Worm (Caenorhabditis elegans): ENCODE results near the gene Y55B1BL.2.
A peak's percentile ranks its signal among the peaks of the same experiment; 100 is the strongest.

Gene Y55B1BL.2

DNA sequence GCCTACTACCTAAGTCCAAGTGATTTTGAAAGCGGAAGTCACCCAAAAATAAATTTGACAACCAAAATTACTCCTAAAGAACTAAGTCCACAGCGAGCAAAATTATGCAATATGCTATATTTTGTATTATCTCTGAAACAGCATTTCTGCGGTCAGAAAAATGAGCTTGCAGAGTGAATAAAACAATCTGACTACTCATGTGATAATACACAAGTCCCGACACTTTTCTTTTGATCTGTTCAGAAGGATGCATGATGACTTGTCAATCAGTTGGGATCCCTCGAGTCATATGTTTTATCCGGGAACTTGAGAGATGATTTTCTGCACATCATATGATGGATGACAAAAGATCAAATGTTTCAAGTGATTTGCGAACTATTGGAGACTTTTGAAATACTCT is 17.5 kb upstream of the Y55B1BL.2 start:
- TF ChIP-seq hlh-30 (tag; optimal IDR thresholded peaks at IDR 0.05; ENCODE audit: insufficient read depth) (peak; percentile 20), unc-62 (GFP tag; optimal IDR thresholded peaks at IDR 0.05 in 1 of 2) (peak in 1 of 2 experiments; percentile 96), unc-62 (tag; optimal IDR thresholded peaks at IDR 0.05) (no peak), dve-1 (tag; optimal IDR thresholded peaks at IDR 0.05; ENCODE audit: insufficient read depth) (no peak)

DNA sequence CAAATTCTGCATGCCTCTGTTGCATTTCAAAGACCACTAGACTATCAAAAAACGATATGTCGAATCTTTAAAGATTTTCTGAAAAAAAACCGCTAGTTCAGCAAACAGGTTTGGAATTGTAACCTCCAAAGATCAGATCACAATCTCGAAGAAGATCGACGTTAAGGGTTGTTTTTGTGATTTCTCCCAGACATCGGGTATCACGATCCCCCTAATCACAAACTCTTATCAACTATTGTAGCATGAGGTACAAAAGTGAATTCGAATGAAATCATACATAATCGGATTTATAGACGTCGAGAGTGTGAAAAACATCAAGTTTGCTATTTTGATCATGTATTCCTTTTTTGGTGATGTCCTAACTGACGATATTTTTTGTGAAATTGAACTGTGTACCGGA is 1.7 kb upstream of the Y55B1BL.2 start:
- TF ChIP-seq T20F7.1 (GFP tag; optimal IDR thresholded peaks at IDR 0.05), result no peak
- TF ChIP-seq F49E8.2 (tag; optimal IDR thresholded peaks at IDR 0.05; ENCODE audit: borderline replicate concordance), result no peak
- no peak for TF ChIP-seq T26A8.4 (GFP tag; IDR thresholded peaks at IDR 0.05)
- peak; percentile 62 for TF ChIP-seq nhr-28 (tag; optimal IDR thresholded peaks at IDR 0.05)
- TF ChIP-seq F26F4.8 (GFP tag; conservative IDR thresholded peaks at IDR 0.05), result no peak
- TF ChIP-seq hlh-30 (tag; optimal IDR thresholded peaks at IDR 0.05; ENCODE audit: insufficient read depth), result peak; percentile 22

DNA sequence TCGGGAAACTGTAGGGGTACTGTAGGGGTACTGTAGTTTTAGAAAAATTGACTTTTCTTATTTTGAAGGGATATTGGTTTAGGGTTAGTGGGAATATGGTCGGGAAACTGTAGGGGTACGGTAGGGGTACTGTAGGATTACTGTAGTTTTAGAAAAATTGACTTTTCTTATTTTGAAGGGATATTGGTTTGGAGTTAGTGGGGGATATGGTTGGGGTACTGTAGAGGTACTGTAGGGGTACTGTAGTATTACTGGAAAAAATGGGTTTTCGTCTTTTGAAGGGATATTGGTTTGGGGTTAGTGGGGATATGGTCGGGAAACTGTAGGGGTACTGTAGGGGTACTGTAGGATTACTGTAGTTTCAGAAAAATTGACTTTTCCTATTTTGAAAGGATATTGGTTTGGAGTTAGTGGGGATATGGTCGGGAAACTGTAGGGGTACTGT is 12.8 kb downstream of the Y55B1BL.2 start:
- TF ChIP-seq tag-97 (GFP tag; IDR thresholded peaks at IDR 0.05) (0 out of 2 replicates have a peak, but pooled peaks have one; percentile 86), D1046.2 (GFP tag; IDR thresholded peaks at IDR 0.05) (0 out of 2 replicates have a peak, but pooled peaks have one; percentile 38), tra-1 (GFP tag; IDR thresholded peaks at IDR 0.05) (peak; percentile 13; the same call in 1 of the 2 replicates), nhr-42 (GFP tag; IDR thresholded peaks at IDR 0.05) (peak; percentile 64), F26F4.8 (GFP tag; conservative IDR thresholded peaks at IDR 0.05) (peak; percentile 51; the same call in 1 of the 2 replicates), mxl-2 (GFP tag; conservative IDR thresholded peaks at IDR 0.05) (peak; percentile 42; the same call in 1 of the 2 replicates), Y48G9A.11 (GFP tag; IDR thresholded peaks at IDR 0.05) (peak; percentile 66; the same call in 1 of the 2 replicates), madf-5 (GFP tag; IDR thresholded peaks at IDR 0.05) (peak; percentile 43 to 72; a peak in 2 of 4 replicates), daf-8 (GFP tag; IDR thresholded peaks at IDR 0.05) (peak; percentile 63; the same call in 1 of the 2 replicates), arid-1 (GFP tag; conservative IDR thresholded peaks at IDR 0.05) (peak; percentile 59; the same call in 1 of the 2 replicates), php-3 (GFP tag; IDR thresholded peaks at IDR 0.05) (peak; percentile 75; the same call in 1 of the 2 replicates), ceh-20 (GFP tag; IDR thresholded peaks at IDR 0.05) (0 out of 2 replicates have a peak, but pooled peaks have one; percentile 34), saeg-2 (GFP tag; IDR thresholded peaks at IDR 0.05) (peak; percentile 75; the same call in 1 of the 2 replicates), ZK337.2 (GFP tag; IDR thresholded peaks at IDR 0.05) (peak; percentile 64; the same call in 1 of the 2 replicates), dmd-9 (GFP tag; IDR thresholded peaks at IDR 0.05) (peak; percentile 73; the same call in 1 of the 2 replicates), hmg-1.1 (GFP tag; IDR thresholded peaks at IDR 0.05) (peak; percentile 48; the same call in 1 of the 2 replicates)

- no peak for TF ChIP-seq hlh-11 (tag; optimal IDR thresholded peaks at IDR 0.05)
- no peak for TF ChIP-seq lin-38 (GFP tag; IDR thresholded peaks at IDR 0.05)
- TF ChIP-seq ztf-7 (tag; optimal IDR thresholded peaks at IDR 0.05), result no peak
- no peak for TF ChIP-seq nhr-237 (tag; optimal IDR thresholded peaks at IDR 0.05)
- TF ChIP-seq fos-1 (tag; optimal IDR thresholded peaks at IDR 0.05), result no peak
- TF ChIP-seq dpl-1 (GFP tag; optimal IDR thresholded peaks at IDR 0.05), result no peak
These were observed 16.1 kb downstream of the Y55B1BL.2 start, which contains the start of gene stim-1 for ce11 chrIII:418649-419048. Gene stim-1, minus strand, starts transcription at chrIII:418749.

ce11 chrIII:422553-422952 is 20.0 kb downstream of the Y55B1BL.2 start:
- TF ChIP-seq T20F7.1 (GFP tag; optimal IDR thresholded peaks at IDR 0.05) (no peak), mep-1 (tag; optimal IDR thresholded peaks at IDR 0.05) (no peak), aha-1 (tag) (peak; percentile 44), T26A8.4 (GFP tag; IDR thresholded peaks at IDR 0.05) (no peak), zip-2 (tag; optimal IDR thresholded peaks at IDR 0.05) (no peak), nhr-42 (GFP tag; IDR thresholded peaks at IDR 0.05) (no peak), arid-1 (GFP tag; conservative IDR thresholded peaks at IDR 0.05) (no peak), daf-16 (GFP tag; optimal IDR thresholded peaks at IDR 0.05) (no peak), daf-16 (tag; optimal IDR thresholded peaks at IDR 0.05) (peak; percentile 47), zag-1 (tag; optimal IDR thresholded peaks at IDR 0.05) (no peak), nhr-28 (tag; optimal IDR thresholded peaks at IDR 0.05) (peak; percentile 53), ceh-44 (GFP tag; IDR thresholded peaks at IDR 0.05) (no peak), daf-19 (GFP tag; conservative IDR thresholded peaks at IDR 0.05) (no peak), dmd-6 (GFP tag; IDR thresholded peaks at IDR 0.05) (no peak), set-16 (GFP tag; IDR thresholded peaks at IDR 0.05) (no peak), tag-97 (GFP tag; IDR thresholded peaks at IDR 0.05) (no peak), pqm-1 (tag; optimal IDR thresholded peaks at IDR 0.05) (peak; percentile 27)

Measured in whole organism, L4 larva.